Fruit fly (Drosophila melanogaster) whole organism, embryonic: ENCODE data around the gene Bili.

ENCODE experiments used
- Adf1 ChIP-seq: fragments of 200-800 bp; sonication (Bioruptor generic); IDR thresholded peaks from 2 replicates; pipeline ENCODE4 v1.3.6; 2022; ENCODE audit warnings: missing biosample characterization, missing genetic modification characterization
- Asciz ChIP-seq: fragments of 200-800 bp; sonication (Bioruptor generic); optimal IDR thresholded peaks from 2 replicates; lab custom pipeline; 2017; ENCODE audit warnings: missing biosample characterization, mild to moderate bottlenecking, missing genetic modification characterization, missing genetic modification reagents
- B-H1 ChIP-seq: fragments of 200-800 bp; sonication (Bioruptor generic); IDR thresholded peaks from 3 replicates; pipeline ENCODE4 v1.3.6; 2022; ENCODE audit warnings: missing biosample characterization, missing genetic modification characterization
- CG12942 ChIP-seq: fragments of 200-800 bp; sonication (Bioruptor generic); optimal IDR thresholded peaks from 3 replicates; lab custom pipeline; 2016; ENCODE audit warnings: missing biosample characterization, missing genetic modification characterization
- CG14441 ChIP-seq: fragments of 200-800 bp; sonication (Bioruptor generic); IDR thresholded peaks from 2 replicates; pipeline ENCODE4 v1.3.6; 2022; ENCODE audit warnings: missing biosample characterization, missing genetic modification characterization
- CG15696 ChIP-seq: fragments of 200-800 bp; sonication (Bioruptor generic); optimal IDR thresholded peaks from 2 replicates; lab custom pipeline; 2019; ENCODE audit warnings: missing biosample characterization, mild to moderate bottlenecking, missing genetic modification characterization, moderate library complexity
- CG1603 ChIP-seq: fragments of 200-800 bp; sonication (Bioruptor generic); optimal IDR thresholded peaks from 2 replicates; lab custom pipeline; 2019; ENCODE audit warnings: missing biosample characterization, mild to moderate bottlenecking, missing genetic modification characterization, moderate library complexity
- CG16815 ChIP-seq: fragments of 200-800 bp; sonication (Bioruptor generic); optimal IDR thresholded peaks from 3 replicates; lab custom pipeline; 2017; ENCODE audit warnings: missing biosample characterization, mild to moderate bottlenecking, missing genetic modification characterization
- CG17912 ChIP-seq: fragments of 200-800 bp; sonication (Bioruptor generic); optimal IDR thresholded peaks from 2 replicates; lab custom pipeline; 2018; ENCODE audit warnings: missing biosample characterization, mild to moderate bottlenecking, missing genetic modification characterization
- CG2202 ChIP-seq: fragments of 200-800 bp; sonication (Bioruptor generic); optimal IDR thresholded peaks from 2 replicates; lab custom pipeline; 2018; ENCODE audit warnings: missing biosample characterization, mild to moderate bottlenecking, missing genetic modification characterization
- CG33557 ChIP-seq: fragments of 200-800 bp; sonication (Bioruptor generic); optimal IDR thresholded peaks from 2 replicates; lab custom pipeline; 2019; ENCODE audit warnings: missing biosample characterization, mild to moderate bottlenecking, missing genetic modification characterization, moderate library complexity
- CG3847 ChIP-seq: fragments of 200-800 bp; sonication (Bioruptor generic); IDR thresholded peaks from 2 replicates; pipeline ENCODE4 v1.3.6; 2022; ENCODE audit warnings: missing biosample characterization, missing genetic modification characterization
- CG6654 ChIP-seq: fragments of 200-800 bp; sonication (Bioruptor generic); optimal IDR thresholded peaks from 2 replicates; lab custom pipeline; 2017; ENCODE audit warnings: missing biosample characterization, mild to moderate bottlenecking, missing genetic modification characterization
- CG6683 ChIP-seq: fragments of 200-800 bp; sonication (Bioruptor generic); optimal IDR thresholded peaks from 2 replicates; lab custom pipeline; 2017; ENCODE audit warnings: missing biosample characterization, mild to moderate bottlenecking, missing genetic modification characterization, missing genetic modification reagents
- CG8944 ChIP-seq: fragments of 200-800 bp; sonication (Bioruptor generic); optimal IDR thresholded peaks from 3 replicates; lab custom pipeline; 2016; ENCODE audit warnings: missing biosample characterization, missing genetic modification characterization
- CG9609 ChIP-seq: fragments of 200-800 bp; sonication (Bioruptor generic); optimal IDR thresholded peaks from 3 replicates; lab custom pipeline; 2016; ENCODE audit warnings: missing biosample characterization, missing genetic modification characterization
- CrebB ChIP-seq: fragments of 200-800 bp; sonication (Bioruptor generic); optimal IDR thresholded peaks from 3 replicates; lab custom pipeline; 2018; ENCODE audit warnings: missing biosample characterization, mild to moderate bottlenecking, missing genetic modification characterization
- Dad ChIP-seq: fragments of 200-800 bp; sonication (Bioruptor generic); optimal IDR thresholded peaks from 3 replicates; lab custom pipeline; 2016; ENCODE audit warnings: missing biosample characterization, missing genetic modification characterization
- Doc3 ChIP-seq: fragments of 200-800 bp; sonication (Bioruptor generic); IDR thresholded peaks from 3 replicates; pipeline ENCODE4 v1.3.6; 2022; ENCODE audit warnings: missing biosample characterization, missing genetic modification characterization; ENCODE audit not compliant: partially characterized antibody
- Drgx ChIP-seq: fragments of 200-800 bp; sonication (Bioruptor generic); IDR thresholded peaks from 2 replicates; pipeline ENCODE4 v1.3.6; 2022; ENCODE audit warnings: missing biosample characterization, missing genetic modification characterization
- Fer2 ChIP-seq: fragments of 200-800 bp; sonication (Bioruptor generic); optimal IDR thresholded peaks from 2 replicates; lab custom pipeline; 2018; ENCODE audit warnings: missing biosample characterization, mild to moderate bottlenecking, missing genetic modification characterization, moderate library complexity
- Gug ChIP-seq: fragments of 200-800 bp; sonication (Bioruptor generic); IDR thresholded peaks from 4 replicates; pipeline ENCODE4 v1.3.6; 2022; ENCODE audit warnings: missing biosample characterization, missing genetic modification characterization
- H15 ChIP-seq: fragments of 200-800 bp; sonication (Bioruptor generic); IDR thresholded peaks from 3 replicates; pipeline ENCODE4 v1.3.6; 2022; ENCODE audit warnings: missing biosample characterization, missing genetic modification characterization
- HmgZ ChIP-seq: fragments of 200-800 bp; sonication (Bioruptor generic); optimal IDR thresholded peaks from 2 replicates; lab custom pipeline; 2018; ENCODE audit warnings: missing biosample characterization, mild to moderate bottlenecking, missing genetic modification characterization
- Neu2 ChIP-seq: fragments of 200-800 bp; sonication (Bioruptor generic); optimal IDR thresholded peaks from 3 replicates; lab custom pipeline; 2016; ENCODE audit warnings: missing biosample characterization, missing genetic modification characterization, borderline replicate concordance
- Nf-YA ChIP-seq: fragments of 200-800 bp; sonication (Bioruptor generic); IDR thresholded peaks from 2 replicates; pipeline ENCODE4 v1.3.6; 2022; ENCODE audit warnings: missing biosample characterization, missing genetic modification characterization
- Side ChIP-seq: fragments of 200-800 bp; sonication (Bioruptor generic); optimal IDR thresholded peaks from 2 replicates; lab custom pipeline; 2016; ENCODE audit warnings: missing biosample characterization, missing genetic modification characterization
- ac ChIP-seq: fragments of 200-800 bp; sonication (Bioruptor generic); optimal IDR thresholded peaks from 3 replicates; lab custom pipeline; 2017; ENCODE audit warnings: missing biosample characterization, mild to moderate bottlenecking, missing genetic modification characterization
- bcd ChIP-seq: fragments of 200-800 bp; sonication (Bioruptor generic); optimal IDR thresholded peaks from 2 replicates; lab custom pipeline; 2017; ENCODE audit warnings: missing biosample characterization, mild to moderate bottlenecking, missing genetic modification characterization
- btn ChIP-seq: fragments of 200-800 bp; sonication (Bioruptor generic); optimal IDR thresholded peaks from 2 replicates; lab custom pipeline; 2016; ENCODE audit warnings: missing biosample characterization, missing genetic modification characterization
- chm ChIP-seq: fragments of 200-800 bp; sonication (Bioruptor generic); IDR thresholded peaks from 2 replicates; pipeline ENCODE4 v1.3.6; 2022; ENCODE audit warnings: missing biosample characterization, missing genetic modification characterization
- dimm ChIP-seq: fragments of 200-800 bp; sonication (Bioruptor generic); IDR thresholded peaks from 2 replicates; pipeline ENCODE4 v1.3.6; 2022; ENCODE audit warnings: missing biosample characterization, missing genetic modification characterization
- fd96Cb ChIP-seq: fragments of 200-800 bp; sonication (Bioruptor generic); optimal IDR thresholded peaks from 2 replicates; lab custom pipeline; 2018; ENCODE audit warnings: missing biosample characterization, mild to moderate bottlenecking, missing genetic modification characterization, moderate library complexity
- gro ChIP-seq: fragments of 200-800 bp; sonication (Bioruptor generic); optimal IDR thresholded peaks from 2 replicates; lab custom pipeline; 2016; ENCODE audit warnings: missing biosample characterization, missing genetic modification characterization
- gsb-n ChIP-seq: fragments of 200-800 bp; sonication (Bioruptor generic); optimal IDR thresholded peaks from 3 replicates; lab custom pipeline; 2018; ENCODE audit warnings: missing biosample characterization, mild to moderate bottlenecking, missing genetic modification characterization
- kni ChIP-seq: fragments of 200-800 bp; sonication (Bioruptor generic); optimal IDR thresholded peaks from 3 replicates; lab custom pipeline; 2017; ENCODE audit warnings: mild to moderate bottlenecking, missing biosample characterization, missing genetic modification reagents, missing genetic modification characterization
- org-1 ChIP-seq: fragments of 200-800 bp; sonication (Bioruptor generic); optimal IDR thresholded peaks from 2 replicates; lab custom pipeline; 2017; ENCODE audit warnings: missing biosample characterization, missing genetic modification characterization
- pan ChIP-seq, 4 experiments: fragments of >200 bp in 3 of 4; fragments of 200-800 bp in 1 of 4; sonication (Bioruptor generic) in 1 of 4; optimal IDR thresholded peaks in 3 of 4; IDR thresholded peaks in 1 of 4; 2 replicates each; pipeline versions ENCODE4 v1.3.6 to Lab custom; 2017 to 2022; ENCODE audit warnings: missing biosample characterization in 2 of 4, missing genetic modification characterization in 2 of 4, mixed read lengths in 1 of 4
- pfk ChIP-seq: fragments of 200-800 bp; sonication (Bioruptor generic); optimal IDR thresholded peaks from 2 replicates; lab custom pipeline; 2018; ENCODE audit warnings: missing biosample characterization, mild to moderate bottlenecking, missing genetic modification characterization, moderate library complexity
- pho ChIP-seq: fragments of 200-800 bp; sonication (Bioruptor generic); optimal IDR thresholded peaks from 2 replicates; lab custom pipeline; 2016; ENCODE audit warnings: missing biosample characterization, missing genetic modification characterization
- phol ChIP-seq: fragments of 200-800 bp; sonication (Bioruptor generic); optimal IDR thresholded peaks from 3 replicates; lab custom pipeline; 2018; ENCODE audit warnings: missing biosample characterization, mild to moderate bottlenecking, missing genetic modification characterization, moderate library complexity
- pita ChIP-seq: fragments of 200-800 bp; sonication (Bioruptor generic); optimal IDR thresholded peaks from 2 replicates; lab custom pipeline; 2017; ENCODE audit warnings: missing biosample characterization, mild to moderate bottlenecking, missing genetic modification characterization
- pzg ChIP-seq: fragments of 200-800 bp; sonication (Bioruptor generic); optimal IDR thresholded peaks from 3 replicates; lab custom pipeline; 2018; ENCODE audit warnings: missing biosample characterization, mild to moderate bottlenecking, missing genetic modification characterization, moderate library complexity
- slbo ChIP-seq: fragments of 200-800 bp; sonication (Bioruptor generic); IDR thresholded peaks from 2 replicates; pipeline ENCODE4 v1.3.6; 2022; ENCODE audit warnings: missing biosample characterization, missing genetic modification characterization
- slp2 ChIP-seq: fragments of 200-800 bp; sonication (Bioruptor generic); optimal IDR thresholded peaks from 2 replicates; lab custom pipeline; 2016; ENCODE audit warnings: missing biosample characterization, missing genetic modification characterization
- tup ChIP-seq: fragments of 200-800 bp; sonication (Bioruptor generic); optimal IDR thresholded peaks from 2 replicates; lab custom pipeline; 2016; ENCODE audit warnings: missing biosample characterization, mild to moderate bottlenecking, missing genetic modification characterization, moderate library complexity
- unc-4 ChIP-seq: fragments of 200-800 bp; sonication (Bioruptor generic); IDR thresholded peaks from 2 replicates; pipeline ENCODE4 v1.3.6; 2022; ENCODE audit warnings: missing biosample characterization, missing genetic modification characterization; ENCODE audit not compliant: partially characterized antibody

The Bili gene

DNA sequence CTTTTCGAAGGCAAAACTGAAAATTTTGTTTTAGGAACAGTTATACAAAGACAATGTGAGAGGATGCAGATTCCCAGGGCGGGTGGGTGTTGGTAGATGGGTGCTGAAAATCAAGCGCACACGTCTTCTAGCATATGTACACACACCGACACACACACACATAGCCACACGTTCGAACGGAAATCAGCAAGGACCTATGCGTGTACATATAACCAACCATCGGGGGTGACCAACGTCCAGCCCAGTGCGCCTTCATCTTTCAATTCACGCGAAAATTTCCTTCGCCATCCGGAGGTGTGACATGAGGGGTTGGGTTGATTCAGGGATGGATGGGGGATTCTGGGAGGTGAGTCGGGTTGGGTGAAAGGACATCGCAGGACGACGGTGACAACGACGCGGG is 50.3 kb downstream of the Bili start (continued):
- TF ChIP-seq CG33557 (GFP tag; lab: Kevin White, UChicago), result no peak
- no peak for TF ChIP-seq chm
- TF ChIP-seq CG16815 (GFP tag; lab: Kevin White, UChicago), result no peak
- no peak for TF ChIP-seq CG17912
- TF ChIP-seq Adf1 (GFP tag; lab: Robert Waterston, UW), result no peak
- TF ChIP-seq tup (GFP tag; lab: Kevin White, UChicago), result no peak
- TF ChIP-seq CG6683 (GFP tag; lab: Kevin White, UChicago), result no peak
- no peak for TF ChIP-seq pho (GFP tag; lab: Kevin White, UChicago)
- TF ChIP-seq CG15696 (tag; lab: Kevin White, UChicago), result no peak

dm6 chr3R:25183484-25184442 is 52.7 kb downstream of the Bili start, which contains the start of gene dan:
Gene dan, plus strand, starts transcription at chr3R:25184383.
- TF ChIP-seq CG2202 (tag; lab: Kevin White, UChicago), result no peak
- no peak for TF ChIP-seq Nf-YA (GFP tag; lab: Robert Waterston, UW)
- no peak for TF ChIP-seq CG14441 (GFP tag; lab: Robert Waterston, UW)
- peak; percentile 49; the same call in 1 of the 2 replicates for TF ChIP-seq slbo (GFP tag; lab: Robert Waterston, UW)
- TF ChIP-seq org-1, result peak; percentile 27
- no peak for TF ChIP-seq Neu2 (GFP tag; lab: Kevin White, UChicago)
- TF ChIP-seq gsb-n (tag; lab: Kevin White, UChicago), result peak; percentile 43
- TF ChIP-seq ac (GFP tag; lab: Kevin White, UChicago), result peak; percentile 29
- TF ChIP-seq pzg (GFP tag; lab: Kevin White, UChicago), result no peak
- no peak for TF ChIP-seq gro
- no peak for TF ChIP-seq unc-4
- no peak for TF ChIP-seq Dad
- TF ChIP-seq pita, result no peak
- no peak for TF ChIP-seq pan (optimal IDR thresholded peaks at IDR 0.05; lab: Kevin White, UChicago)
- no peak for TF ChIP-seq pan (GFP tag; optimal IDR thresholded peaks at IDR 0.05 in 1 of 2, IDR thresholded peaks at IDR 0.05 in 1 of 2)
- TF ChIP-seq Fer2, result no peak
- no peak for TF ChIP-seq kni (GFP tag; lab: Kevin White, UChicago)
- peak; percentile 38 for TF ChIP-seq fd96Cb (tag; lab: Kevin White, UChicago)
- no peak for TF ChIP-seq slp2
- no peak for TF ChIP-seq dimm (GFP tag; lab: Robert Waterston, UW)
- TF ChIP-seq Drgx (GFP tag; lab: Robert Waterston, UW), result no peak
- TF ChIP-seq CG3847 (GFP tag; lab: Robert Waterston, UW), result no peak
- TF ChIP-seq Asciz (GFP tag; lab: Kevin White, UChicago), result no peak
- no peak for TF ChIP-seq Doc3 (GFP tag; lab: Robert Waterston, UW)
- TF ChIP-seq Gug, result no peak
- TF ChIP-seq CG1603 (tag; lab: Kevin White, UChicago), result no peak
- TF ChIP-seq bcd, result peak; percentile 40
- no peak for TF ChIP-seq CG12942 (GFP tag; lab: Kevin White, UChicago)
- no peak for TF ChIP-seq HmgZ (tag; lab: Kevin White, UChicago)
- TF ChIP-seq Side (GFP tag; lab: Kevin White, UChicago), result no peak
- TF ChIP-seq B-H1 (GFP tag; lab: Robert Waterston, UW), result no peak
- no peak for TF ChIP-seq pfk (GFP tag; lab: Kevin White, UChicago)
- no peak for TF ChIP-seq btn (GFP tag; lab: Kevin White, UChicago)
- TF ChIP-seq phol (tag; lab: Kevin White, UChicago), result peak; percentile 68
- TF ChIP-seq CG6654 (GFP tag; lab: Kevin White, UChicago), result no peak
- no peak for TF ChIP-seq CrebB (tag; lab: Kevin White, UChicago)
- TF ChIP-seq CG9609 (GFP tag; lab: Kevin White, UChicago), result no peak
- no peak for TF ChIP-seq H15 (GFP tag; lab: Robert Waterston, UW)
- no peak for TF ChIP-seq CG8944
